Fruit fly (Drosophila melanogaster) whole organism, embryonic: ENCODE results near the gene CG3726.

Experiments
- B-H1 ChIP-seq: fragments of 200-800 bp; sonication (Bioruptor generic); IDR thresholded peaks from 3 replicates; pipeline ENCODE4 v1.3.6; 2022; ENCODE audit warnings: missing biosample characterization, missing genetic modification characterization
- CG10366 ChIP-seq: fragments of 200-800 bp; sonication (Bioruptor generic); IDR thresholded peaks from 2 replicates; pipeline ENCODE4 v1.3.6; 2022; ENCODE audit warnings: missing biosample characterization, missing genetic modification characterization
- CG11560 ChIP-seq: fragments of 200-800 bp; sonication (Bioruptor generic); IDR thresholded peaks from 3 replicates; pipeline ENCODE4 v1.3.6; 2022; ENCODE audit warnings: missing biosample characterization, missing genetic modification characterization
- CG1233 ChIP-seq: fragments of 200-800 bp; sonication (Bioruptor generic); optimal IDR thresholded peaks from 4 replicates; lab custom pipeline; 2018; ENCODE audit warnings: missing biosample characterization, mild to moderate bottlenecking, missing genetic modification characterization
- CG12659 ChIP-seq: fragments of 200-800 bp; sonication (Bioruptor generic); optimal IDR thresholded peaks from 3 replicates; lab custom pipeline; 2017; ENCODE audit warnings: mild to moderate bottlenecking, missing biosample characterization, missing genetic modification reagents, missing genetic modification characterization
- CG13287 ChIP-seq: fragments of 200-800 bp; sonication (Bioruptor generic); IDR thresholded peaks from 2 replicates; pipeline ENCODE4 v1.3.6; 2022; ENCODE audit warnings: missing biosample characterization, missing genetic modification characterization; ENCODE audit not compliant: partially characterized antibody
- CG13296 ChIP-seq: fragments of 200-800 bp; sonication (Bioruptor generic); optimal IDR thresholded peaks from 3 replicates; lab custom pipeline; 2018; ENCODE audit warnings: missing biosample characterization, mild to moderate bottlenecking, missing genetic modification characterization
- CG14441 ChIP-seq: fragments of 200-800 bp; sonication (Bioruptor generic); IDR thresholded peaks from 2 replicates; pipeline ENCODE4 v1.3.6; 2022; ENCODE audit warnings: missing biosample characterization, missing genetic modification characterization
- CG17829 ChIP-seq: fragments of 200-800 bp; optimal IDR thresholded peaks from 2 replicates; lab custom pipeline; 2019; ENCODE audit warnings: missing biosample characterization, mild to moderate bottlenecking, missing genetic modification characterization, moderate library complexity
- CG18619 ChIP-seq: fragments of 200-800 bp; sonication (Bioruptor generic); optimal IDR thresholded peaks from 3 replicates; lab custom pipeline; 2017; ENCODE audit warnings: missing biosample characterization, mild to moderate bottlenecking, missing genetic modification characterization
- CG2120 ChIP-seq: fragments of 200-800 bp; sonication (Bioruptor generic); optimal IDR thresholded peaks from 3 replicates; lab custom pipeline; 2016; ENCODE audit warnings: missing biosample characterization, missing genetic modification characterization
- CG3838 ChIP-seq: fragments of 200-800 bp; sonication (Bioruptor generic); optimal IDR thresholded peaks from 3 replicates; lab custom pipeline; 2016; ENCODE audit warnings: missing biosample characterization, missing genetic modification characterization
- CG6175 ChIP-seq: fragments of 200-800 bp; sonication (Bioruptor generic); IDR thresholded peaks from 3 replicates; pipeline ENCODE4 v1.3.6; 2022; ENCODE audit warnings: missing biosample characterization, missing genetic modification characterization
- CG7357 ChIP-seq: fragments of 200-800 bp; sonication (Bioruptor generic); IDR thresholded peaks from 3 replicates; pipeline ENCODE4 v1.3.6; 2022; ENCODE audit warnings: missing biosample characterization, missing genetic modification characterization
- CG7786 ChIP-seq: fragments of 200-800 bp; sonication (Bioruptor generic); optimal IDR thresholded peaks from 2 replicates; lab custom pipeline; 2016; ENCODE audit warnings: missing biosample characterization, missing genetic modification characterization
- CG8924 ChIP-seq: fragments of 200-800 bp; optimal IDR thresholded peaks from 3 replicates; lab custom pipeline; 2019; ENCODE audit warnings: missing biosample characterization, mild to moderate bottlenecking, missing genetic modification characterization, moderate library complexity
- Camta ChIP-seq: fragments of 200-800 bp; sonication (Bioruptor generic); optimal IDR thresholded peaks from 2 replicates; lab custom pipeline; 2016; ENCODE audit warnings: missing biosample characterization, missing genetic modification characterization
- Dbx ChIP-seq: fragments of 200-800 bp; sonication (Bioruptor generic); IDR thresholded peaks from 3 replicates; pipeline ENCODE4 v1.3.6; 2022; ENCODE audit warnings: missing biosample characterization, missing genetic modification characterization
- Dll ChIP-seq: fragments of 200-800 bp; sonication (Bioruptor generic); IDR thresholded peaks from 4 replicates; pipeline ENCODE4 v1.3.6; 2022; ENCODE audit warnings: missing biosample characterization, missing genetic modification characterization; ENCODE audit not compliant: partially characterized antibody
- Doc3 ChIP-seq: fragments of 200-800 bp; sonication (Bioruptor generic); IDR thresholded peaks from 3 replicates; pipeline ENCODE4 v1.3.6; 2022; ENCODE audit warnings: missing biosample characterization, missing genetic modification characterization; ENCODE audit not compliant: partially characterized antibody
- Dref ChIP-seq: fragments of 200-800 bp; sonication (Bioruptor generic); IDR thresholded peaks from 2 replicates; pipeline ENCODE4 v1.3.6; 2022; ENCODE audit warnings: missing biosample characterization, missing genetic modification characterization
- Drgx ChIP-seq: fragments of 200-800 bp; sonication (Bioruptor generic); IDR thresholded peaks from 2 replicates; pipeline ENCODE4 v1.3.6; 2022; ENCODE audit warnings: missing biosample characterization, missing genetic modification characterization
- Ets65A ChIP-seq: fragments of 200-800 bp; sonication (Bioruptor generic); peaks from one replicate; lab custom pipeline; 2016; ENCODE audit warnings: missing biosample characterization, missing genetic modification characterization
- GATAe ChIP-seq: fragments of 200-800 bp; sonication (Bioruptor generic); conservative IDR thresholded peaks from 2 replicates; pipeline ENCODE4 v1.3.6; 2022; ENCODE audit warnings: missing biosample characterization, missing genetic modification characterization
- HLHmδ ChIP-seq: fragments of 200-800 bp; sonication (Bioruptor generic); optimal IDR thresholded peaks from 2 replicates; lab custom pipeline; 2018; ENCODE audit warnings: missing biosample characterization, mild to moderate bottlenecking, missing genetic modification characterization, moderate library complexity
- Hey ChIP-seq: fragments of 200-800 bp; sonication (Bioruptor generic); optimal IDR thresholded peaks from 3 replicates; lab custom pipeline; 2018; ENCODE audit warnings: missing biosample characterization, mild to moderate bottlenecking, missing genetic modification characterization
- Lpt ChIP-seq: fragments of >200 bp; optimal IDR thresholded peaks from 2 replicates; lab custom pipeline; 2018; ENCODE audit warnings: missing biosample characterization, missing genetic modification characterization
- Max ChIP-seq: fragments of 200-800 bp; sonication (Bioruptor generic); optimal IDR thresholded peaks from 2 replicates; lab custom pipeline; 2016; ENCODE audit warnings: missing biosample characterization, mild to moderate bottlenecking, missing genetic modification characterization
- Oli ChIP-seq: fragments of 200-800 bp; sonication (Bioruptor generic); optimal IDR thresholded peaks from 2 replicates; lab custom pipeline; 2018; ENCODE audit warnings: missing biosample characterization, mild to moderate bottlenecking, missing genetic modification characterization, moderate library complexity
- Optix ChIP-seq: fragments of 200-800 bp; sonication (Bioruptor generic); IDR thresholded peaks from 3 replicates; pipeline ENCODE4 v1.3.6; 2022; ENCODE audit warnings: missing biosample characterization, missing genetic modification characterization
- Ptx1 ChIP-seq: fragments of 200-800 bp; sonication (Bioruptor generic); IDR thresholded peaks from 2 replicates; pipeline ENCODE4 v1.3.6; 2022; ENCODE audit warnings: missing biosample characterization, missing genetic modification characterization
- Side ChIP-seq: fragments of 200-800 bp; sonication (Bioruptor generic); optimal IDR thresholded peaks from 2 replicates; lab custom pipeline; 2016; ENCODE audit warnings: missing biosample characterization, missing genetic modification characterization
- Taf1 ChIP-seq: fragments of 200-800 bp; sonication (Bioruptor generic); IDR thresholded peaks from 2 replicates; pipeline ENCODE4 v1.3.6; 2022; ENCODE audit warnings: missing biosample characterization, missing genetic modification characterization
- Xrp1 ChIP-seq: fragments of 200-800 bp; sonication (Bioruptor generic); IDR thresholded peaks from 2 replicates; pipeline ENCODE4 v1.3.6; 2022; ENCODE audit warnings: missing biosample characterization, missing genetic modification characterization
- ara ChIP-seq: fragments of 200-800 bp; sonication (Bioruptor generic); IDR thresholded peaks from 2 replicates; pipeline ENCODE4 v1.3.6; 2022; ENCODE audit warnings: missing biosample characterization, missing genetic modification characterization
- crc ChIP-seq: fragments of 200-800 bp; sonication (Bioruptor generic); optimal IDR thresholded peaks from 2 replicates; lab custom pipeline; 2016; ENCODE audit warnings: missing biosample characterization, missing genetic modification characterization
- crol ChIP-seq: fragments of 200-800 bp; sonication (Bioruptor generic); IDR thresholded peaks from 2 replicates; pipeline ENCODE4 v1.3.6; 2022; ENCODE audit warnings: missing biosample characterization, missing genetic modification characterization
- danr ChIP-seq: fragments of 200-800 bp; sonication (Bioruptor generic); IDR thresholded peaks from 2 replicates; pipeline ENCODE4 v1.3.6; 2022; ENCODE audit warnings: missing biosample characterization, missing genetic modification characterization
- dpn ChIP-seq, 2 experiments: fragments of 200-800 bp; sonication (Bioruptor generic); optimal IDR thresholded peaks; 3 replicates each; lab custom pipeline; 2016; ENCODE audit warnings: missing biosample characterization in 2 of 2, missing genetic modification characterization in 2 of 2
- dysf ChIP-seq: fragments of 200-800 bp; sonication (Bioruptor generic); IDR thresholded peaks from 3 replicates; pipeline ENCODE4 v1.3.6; 2022; ENCODE audit warnings: missing biosample characterization, missing genetic modification characterization
- emc ChIP-seq: fragments of 200-800 bp; sonication (Bioruptor generic); optimal IDR thresholded peaks from 2 replicates; lab custom pipeline; 2016; ENCODE audit warnings: missing biosample characterization, missing genetic modification characterization
- gem ChIP-seq: fragments of 200-800 bp; sonication (Bioruptor generic); optimal IDR thresholded peaks from 2 replicates; lab custom pipeline; 2019; ENCODE audit warnings: missing biosample characterization, mild to moderate bottlenecking, missing genetic modification characterization, moderate library complexity
- pfk ChIP-seq: fragments of 200-800 bp; sonication (Bioruptor generic); optimal IDR thresholded peaks from 2 replicates; lab custom pipeline; 2018; ENCODE audit warnings: missing biosample characterization, mild to moderate bottlenecking, missing genetic modification characterization, moderate library complexity
- pho ChIP-seq: fragments of 200-800 bp; sonication (Bioruptor generic); optimal IDR thresholded peaks from 2 replicates; lab custom pipeline; 2016; ENCODE audit warnings: missing biosample characterization, missing genetic modification characterization
- rib ChIP-seq: fragments of 200-800 bp; sonication (Bioruptor generic); IDR thresholded peaks from 2 replicates; pipeline ENCODE4 v1.3.6; 2022; ENCODE audit warnings: missing biosample characterization, missing genetic modification characterization
- row ChIP-seq: fragments of 200-800 bp; sonication (Bioruptor generic); IDR thresholded peaks from 3 replicates; pipeline ENCODE4 v1.3.6; 2022; ENCODE audit warnings: missing biosample characterization, missing genetic modification characterization
- sob ChIP-seq: fragments of 200-800 bp; sonication (Bioruptor generic); IDR thresholded peaks from 2 replicates; pipeline ENCODE4 v1.3.6; 2022; ENCODE audit warnings: missing biosample characterization, missing genetic modification characterization
- tin ChIP-seq: fragments of 200-800 bp; sonication (Bioruptor generic); optimal IDR thresholded peaks from 3 replicates; lab custom pipeline; 2016; ENCODE audit warnings: missing biosample characterization, missing genetic modification characterization
- vnd ChIP-seq: fragments of 200-800 bp; sonication (Bioruptor generic); IDR thresholded peaks from 3 replicates; pipeline ENCODE4 v1.3.6; 2022; ENCODE audit warnings: missing biosample characterization, missing genetic modification characterization; ENCODE audit not compliant: partially characterized antibody

The CG3726 gene

dm6 chrX:5886764-5887555 is 29.9 kb upstream of the CG3726 start (continued):
- TF ChIP-seq CG18619 (GFP tag; lab: Kevin White, UChicago) (peak; percentile 8), Hey (tag; lab: Kevin White, UChicago) (no peak), Dref (GFP tag; lab: Robert Waterston, UW) (no peak), Ptx1 (GFP tag; lab: Robert Waterston, UW) (peak; percentile 17; the same call in 1 of the 2 replicates), Oli (tag; lab: Kevin White, UChicago) (peak; percentile 10), CG7357 (GFP tag; lab: Robert Waterston, UW) (0 out of 3 replicates have a peak, but pooled peaks have one; percentile 13), pfk (GFP tag; lab: Kevin White, UChicago) (no peak), Doc3 (GFP tag; lab: Robert Waterston, UW) (no peak), CG8924 (tag; lab: Kevin White, UChicago) (no peak), Camta (no peak), CG6175 (no peak), GATAe (GFP tag; lab: Robert Waterston, UW) (no peak), tin (peak; percentile 29), dysf (peak; percentile 43; the same call in 1 of the 3 replicates), Side (GFP tag; lab: Kevin White, UChicago) (peak; percentile 1), CG12659 (GFP tag; lab: Kevin White, UChicago) (peak; percentile 4), pho (no peak), sob (GFP tag; lab: Robert Waterston, UW) (0 out of 2 replicates have a peak, but pooled peaks have one; percentile 26), row (GFP tag; lab: Robert Waterston, UW) (peak; percentile 62; the same call in 2 of the 3 replicates), Dll (GFP tag; lab: Robert Waterston, UW) (0 out of 4 replicates have a peak, but pooled peaks have one; percentile 40), HLHmδ (GFP tag; lab: Kevin White, UChicago) (peak; percentile 22), Taf1 (GFP tag; lab: Robert Waterston, UW) (no peak), CG11560 (no peak), CG10366 (GFP tag; lab: Robert Waterston, UW) (peak; percentile 13; the same call in 1 of the 2 replicates), vnd (GFP tag; lab: Robert Waterston, UW) (0 out of 3 replicates have a peak, but pooled peaks have one; percentile 13), Xrp1 (GFP tag; lab: Robert Waterston, UW) (peak; percentile 62; the same call in 1 of the 2 replicates), Dbx (GFP tag; lab: Robert Waterston, UW) (0 out of 3 replicates have a peak, but pooled peaks have one; percentile 9), emc (GFP tag; lab: Kevin White, UChicago) (no peak), CG13296 (GFP tag; lab: Kevin White, UChicago) (no peak), crc (GFP tag; lab: Kevin White, UChicago) (no peak), CG13287 (GFP tag; lab: Robert Waterston, UW) (no peak), Ets65A (no peak), Max (GFP tag; lab: Kevin White, UChicago) (no peak), dpn (GFP tag; optimal IDR thresholded peaks at IDR 0.05; lab: Kevin White, UChicago) (peak in 1 of 2 experiments; percentile 7), Optix (GFP tag; lab: Robert Waterston, UW) (0 out of 3 replicates have a peak, but pooled peaks have one; percentile 19), B-H1 (GFP tag; lab: Robert Waterston, UW) (no peak), CG3838 (GFP tag; lab: Kevin White, UChicago) (no peak), CG14441 (0 out of 2 replicates have a peak, but pooled peaks have one; percentile 28), crol (GFP tag; lab: Robert Waterston, UW) (peak; percentile 97), CG2120 (GFP tag; lab: Kevin White, UChicago) (peak; percentile 0), gem (peak; percentile 56), CG17829 (tag; lab: Kevin White, UChicago) (peak; percentile 22), CG1233 (GFP tag; lab: Kevin White, UChicago) (no peak), rib (GFP tag; lab: Robert Waterston, UW) (peak; percentile 63; the same call in 1 of the 2 replicates), Drgx (GFP tag; lab: Robert Waterston, UW) (peak; percentile 43; the same call in 1 of the 2 replicates), danr (no peak), ara (GFP tag; lab: Robert Waterston, UW) (peak; percentile 60), Lpt (no peak), CG7786 (GFP tag; lab: Kevin White, UChicago) (peak; percentile 34)
